Fruit fly (Drosophila melanogaster): ENCODE measurements around the gene CG31551.

dm6 chr3R:5620387-5620956 lies 7.2 kb upstream of the CG31551 start:
- TF ChIP-seq cnc (optimal IDR thresholded peaks at IDR 0.05): no peak
- no peak for TF ChIP-seq bab1 (GFP tag; optimal IDR thresholded peaks at IDR 0.05)
- no peak for TF ChIP-seq pad (GFP tag; optimal IDR thresholded peaks at IDR 0.05)
- no peak for TF ChIP-seq cic (GFP tag; optimal IDR thresholded peaks at IDR 0.05)
- no peak for TF ChIP-seq CG1620 (GFP tag; optimal IDR thresholded peaks at IDR 0.05)
- TF ChIP-seq CG7101 (tag; optimal IDR thresholded peaks at IDR 0.05): no peak
- no peak for TF ChIP-seq Hr96 (GFP tag; optimal IDR thresholded peaks at IDR 0.05)
- TF ChIP-seq CG11617 (GFP tag; optimal IDR thresholded peaks at IDR 0.05): peak; percentile 5
- TF ChIP-seq Clk (GFP tag; optimal IDR thresholded peaks at IDR 0.05): no peak
- TF ChIP-seq tj (GFP tag; optimal IDR thresholded peaks at IDR 0.05): no peak
- TF ChIP-seq Crg-1 (GFP tag; optimal IDR thresholded peaks at IDR 0.05): no peak
- TF ChIP-seq CG7045 (GFP tag; optimal IDR thresholded peaks at IDR 0.05): no peak
